Worm (Caenorhabditis elegans) whole organism, L1 larva: ENCODE results near the gene clec-224.

Experiments
- aly-2 ChIP-seq: fragments of 150-350 bp; optimal IDR thresholded peaks from 2 replicates; lab custom pipeline; 2014; ENCODE audit warnings: missing biosample characterization, missing genetic modification characterization
- ama-1 ChIP-seq: fragments of 150-350 bp; optimal IDR thresholded peaks from 2 replicates; lab custom pipeline; 2014
- blmp-1 ChIP-seq: fragments of 150-350 bp; optimal IDR thresholded peaks from 2 replicates; lab custom pipeline; 2014; ENCODE audit warnings: missing biosample characterization, missing genetic modification characterization
- ceh-63 ChIP-seq: fragments of 200-800 bp; sonication (Bioruptor generic); optimal IDR thresholded peaks from 2 replicates; lab custom pipeline; 2018; ENCODE audit warnings: mild to moderate bottlenecking, missing genetic modification characterization, missing compliant biosample characterization
- ceh-82 ChIP-seq, 3 experiments: fragments of 150-350 bp in 1 of 3; sonication (generic microtip) in 2 of 3; optimal IDR thresholded peaks; 2 replicates each; lab custom pipeline; 2014 to 2017; ENCODE audit warnings: missing biosample characterization in 3 of 3, missing genetic modification characterization in 3 of 3
- ceh-90 ChIP-seq: sonication (generic microtip); optimal IDR thresholded peaks from 2 replicates; lab custom pipeline; 2016; ENCODE audit warnings: missing genetic modification characterization, missing compliant biosample characterization
- dpl-1 ChIP-seq, 3 experiments: fragments of 150-350 bp in 2 of 3; sonication (generic microtip) in 1 of 3; optimal IDR thresholded peaks; 2 replicates each; lab custom pipeline; 2014 to 2017; ENCODE audit warnings: missing biosample characterization in 3 of 3, missing genetic modification characterization in 3 of 3, missing genetic modification reagents in 3 of 3
- efl-1 ChIP-seq, 4 experiments: fragments of 150-350 bp; optimal IDR thresholded peaks in 3 of 4; peaks in 1 of 4; 1 replicate in 1 of 4; 2 replicates in 3 of 4; lab custom pipeline; 2014; ENCODE audit warnings: missing biosample characterization in 2 of 4, missing genetic modification characterization in 2 of 4, missing genetic modification reagents in 2 of 4
- efl-3 ChIP-seq: fragments of 200-800 bp; sonication (Bioruptor generic); optimal IDR thresholded peaks from 2 replicates; lab custom pipeline; 2018; ENCODE audit warnings: mild to moderate bottlenecking, missing genetic modification characterization, missing compliant biosample characterization
- egl-13 ChIP-seq: sonication (generic microtip); optimal IDR thresholded peaks from 2 replicates; lab custom pipeline; 2016; ENCODE audit warnings: missing genotype, missing genetic modification reagents, missing genetic modification characterization, missing compliant biosample characterization
- fkh-4 ChIP-seq: sonication (generic microtip); optimal IDR thresholded peaks from 2 replicates; lab custom pipeline; 2016; ENCODE audit warnings: missing compliant biosample characterization, missing genetic modification characterization, borderline replicate concordance
- fkh-8 ChIP-seq: sonication (generic microtip); optimal IDR thresholded peaks from 2 replicates; lab custom pipeline; 2016; ENCODE audit warnings: mild to moderate bottlenecking, missing genetic modification characterization, missing compliant biosample characterization
- fos-1 ChIP-seq: fragments of 150-350 bp; optimal IDR thresholded peaks from 2 replicates; lab custom pipeline; 2014; ENCODE audit warnings: missing biosample characterization, missing genetic modification characterization
- grh-1 ChIP-seq: fragments of 200-800 bp; sonication (Bioruptor generic); IDR thresholded peaks from 2 replicates; pipeline ENCODE4 v1.3.6; 2022; ENCODE audit warnings: missing genetic modification reagents, missing genetic modification characterization, missing compliant biosample characterization
- hlh-17 ChIP-seq: fragments of 200-800 bp; sonication (Bioruptor generic); optimal IDR thresholded peaks from 2 replicates; lab custom pipeline; 2018; ENCODE audit warnings: missing genetic modification characterization, mild to moderate bottlenecking, missing compliant biosample characterization, moderate library complexity, borderline replicate concordance
- hpl-2 ChIP-seq: fragments of 150-350 bp; optimal IDR thresholded peaks from 2 replicates; lab custom pipeline; 2014; ENCODE audit warnings: missing biosample characterization, missing genetic modification reagents, missing genetic modification characterization
- lin-14 ChIP-seq: fragments of 200-800 bp; sonication (Bioruptor generic); optimal IDR thresholded peaks from 2 replicates; lab custom pipeline; 2018; ENCODE audit warnings: mild to moderate bottlenecking, missing genetic modification characterization, moderate library complexity, missing compliant biosample characterization
- lin-15B ChIP-seq: fragments of 150-350 bp; sonication (generic microtip); optimal IDR thresholded peaks from 3 replicates; lab custom pipeline; 2014; ENCODE audit warnings: missing biosample characterization, missing genetic modification characterization
- lin-35 ChIP-seq, 2 experiments: fragments of 150-350 bp; optimal IDR thresholded peaks; 2 replicates each; lab custom pipeline; 2014; ENCODE audit warnings: missing biosample characterization in 2 of 2, missing genetic modification characterization in 2 of 2, missing genetic modification reagents in 2 of 2
- lin-39 ChIP-seq: fragments of 150-350 bp; optimal IDR thresholded peaks from 2 replicates; lab custom pipeline; 2014; ENCODE audit warnings: missing biosample characterization, missing genetic modification reagents, missing genetic modification characterization
- lsy-2 ChIP-seq, 2 experiments: fragments of 150-350 bp; optimal IDR thresholded peaks; 2 replicates each; lab custom pipeline; 2014; ENCODE audit warnings: missing biosample characterization in 2 of 2, missing genetic modification characterization in 2 of 2
- mab-9 ChIP-seq: fragments of 200-800 bp; sonication (Bioruptor generic); IDR thresholded peaks from 2 replicates; pipeline ENCODE4 v1.3.6; 2022; ENCODE audit warnings: missing genetic modification reagents, missing genetic modification characterization, missing compliant biosample characterization
- mdl-1 ChIP-seq, 2 experiments: fragments of 150-350 bp; optimal IDR thresholded peaks; 2 replicates each; lab custom pipeline; 2014 to 2017; ENCODE audit warnings: missing biosample characterization in 2 of 2, missing genetic modification characterization in 2 of 2, inconsistent platforms in 1 of 2
- mef-2 ChIP-seq: fragments of 150-350 bp; optimal IDR thresholded peaks from 2 replicates; lab custom pipeline; 2014; ENCODE audit warnings: missing biosample characterization, missing genetic modification characterization
- mep-1 ChIP-seq: fragments of 150-350 bp; optimal IDR thresholded peaks from 2 replicates; lab custom pipeline; 2014; ENCODE audit warnings: missing biosample characterization, missing genetic modification characterization
- nhr-12 ChIP-seq: sonication (generic microtip); optimal IDR thresholded peaks from 2 replicates; lab custom pipeline; 2017; ENCODE audit warnings: missing biosample characterization, missing genetic modification characterization
- nhr-19 ChIP-seq: fragments of 200-800 bp; sonication (Bioruptor generic); conservative IDR thresholded peaks from 2 replicates; pipeline ENCODE4 v1.3.6; 2022; ENCODE audit warnings: missing genetic modification characterization, missing compliant biosample characterization
- nhr-20 ChIP-seq: sonication (generic microtip); optimal IDR thresholded peaks from 2 replicates; lab custom pipeline; 2016; ENCODE audit warnings: mild to moderate bottlenecking, missing genetic modification characterization, missing compliant biosample characterization
- nhr-28 ChIP-seq: fragments of 150-350 bp; optimal IDR thresholded peaks from 2 replicates; lab custom pipeline; 2014; ENCODE audit warnings: missing biosample characterization, missing genetic modification characterization
- nhr-71 ChIP-seq: sonication (generic microtip); optimal IDR thresholded peaks from 2 replicates; lab custom pipeline; 2016; ENCODE audit warnings: mild to moderate bottlenecking, missing genetic modification characterization, moderate library complexity, missing compliant biosample characterization
- nhr-85 ChIP-seq: sonication (generic microtip); peaks from one replicate; lab custom pipeline; 2016; ENCODE audit warnings: missing genetic modification characterization, inconsistent platforms, missing compliant biosample characterization
- nhr-90 ChIP-seq: sonication (generic microtip); optimal IDR thresholded peaks from 2 replicates; lab custom pipeline; 2016; ENCODE audit warnings: mild to moderate bottlenecking, missing genetic modification characterization, missing compliant biosample characterization; ENCODE audit not compliant: poor library complexity
- pax-3 ChIP-seq: fragments of 200-800 bp; sonication (Bioruptor generic); optimal IDR thresholded peaks from 2 replicates; lab custom pipeline; 2018; ENCODE audit warnings: mild to moderate bottlenecking, missing genetic modification characterization, moderate library complexity, missing compliant biosample characterization
- pqm-1 ChIP-seq: sonication (generic microtip); optimal IDR thresholded peaks from 3 replicates; lab custom pipeline; 2017; ENCODE audit warnings: missing biosample characterization, missing genetic modification characterization
- rnt-1 ChIP-seq: sonication (generic microtip); optimal IDR thresholded peaks from 2 replicates; lab custom pipeline; 2016; ENCODE audit warnings: mild to moderate bottlenecking, missing genetic modification characterization, moderate library complexity, missing compliant biosample characterization
- skn-1 ChIP-seq: fragments of 150-350 bp; optimal IDR thresholded peaks from 2 replicates; lab custom pipeline; 2014; ENCODE audit warnings: missing biosample characterization, missing genetic modification characterization
- snu-23 ChIP-seq: sonication (generic microtip); optimal IDR thresholded peaks from 2 replicates; lab custom pipeline; 2016; ENCODE audit warnings: missing genetic modification characterization, missing compliant biosample characterization
- sox-4 ChIP-seq: sonication (generic microtip); optimal IDR thresholded peaks from 2 replicates; lab custom pipeline; 2016; ENCODE audit warnings: missing genetic modification characterization, missing compliant biosample characterization
- tbx-2 ChIP-seq: sonication (generic microtip); optimal IDR thresholded peaks from 2 replicates; lab custom pipeline; 2016; ENCODE audit warnings: missing genetic modification characterization, missing compliant biosample characterization
- tlp-1 ChIP-seq: fragments of 150-350 bp; optimal IDR thresholded peaks from 2 replicates; lab custom pipeline; 2014; ENCODE audit warnings: missing biosample characterization, missing genetic modification characterization
- unc-130 ChIP-seq: fragments of 150-350 bp; optimal IDR thresholded peaks from 2 replicates; lab custom pipeline; 2017; ENCODE audit warnings: missing biosample characterization, missing genetic modification characterization, inconsistent platforms
- vab-15 ChIP-seq: sonication (generic microtip); optimal IDR thresholded peaks from 2 replicates; lab custom pipeline; 2017; ENCODE audit warnings: missing genotype, mild to moderate bottlenecking, missing genetic modification characterization, missing compliant biosample characterization
- zag-1 ChIP-seq: fragments of 150-350 bp; optimal IDR thresholded peaks from 2 replicates; lab custom pipeline; 2014; ENCODE audit warnings: missing biosample characterization, missing genetic modification characterization
- zip-4 ChIP-seq: fragments of 200-800 bp; sonication (Bioruptor generic); optimal IDR thresholded peaks from 2 replicates; lab custom pipeline; 2018; ENCODE audit warnings: mild to moderate bottlenecking, missing genetic modification characterization, moderate library complexity, missing compliant biosample characterization
- ztf-4 ChIP-seq: fragments of 150-350 bp; optimal IDR thresholded peaks from 2 replicates; lab custom pipeline; 2014; ENCODE audit warnings: missing biosample characterization, missing genetic modification characterization

Gene clec-224

ce11 chrV:12197748-12198147 lies 18.5 kb upstream of the clec-224 start:
- TF ChIP-seq pax-3 (tag; lab: Kevin White, UChicago): no peak
- TF ChIP-seq blmp-1 (tag; lab: Kevin White, UChicago): no peak
- no peak for TF ChIP-seq pqm-1 (tag; lab: Kevin White, UChicago)
- TF ChIP-seq fkh-8 (tag; lab: Kevin White, UChicago): no peak
- no peak for TF ChIP-seq fos-1
- TF ChIP-seq unc-130 (tag; lab: Kevin White, UChicago): no peak
- TF ChIP-seq nhr-19 (GFP tag; lab: Robert Waterston, UW): no peak
- TF ChIP-seq hpl-2: no peak
- no peak for TF ChIP-seq tlp-1 (tag; lab: Kevin White, UChicago)
- TF ChIP-seq lin-14 (GFP tag; lab: Kevin White, UChicago): no peak
- TF ChIP-seq rnt-1: no peak
- TF ChIP-seq ceh-82 (tag; optimal IDR thresholded peaks at IDR 0.05; lab: Kevin White, UChicago): no peak
- TF ChIP-seq nhr-12: no peak

ce11 chrV:12196659-12197058 lies 17.4 kb upstream of the clec-224 start:
- TF ChIP-seq lin-14 (GFP tag; lab: Kevin White, UChicago): peak; percentile 19
- TF ChIP-seq efl-1 (optimal IDR thresholded peaks at IDR 0.05; lab: Kevin White, UChicago): no peak
- peak in 1 of 2 experiments; percentile 56 for TF ChIP-seq efl-1 (GFP tag; optimal IDR thresholded peaks at IDR 0.05 in 1 of 2; lab: Kevin White, UChicago)
- TF ChIP-seq efl-3 (GFP tag; lab: Kevin White, UChicago): no peak

- no peak for TF ChIP-seq vab-15
- TF ChIP-seq efl-1 (optimal IDR thresholded peaks at IDR 0.05; lab: Kevin White, UChicago): no peak
- peak in 1 of 2 experiments; percentile 30 for TF ChIP-seq efl-1 (GFP tag; optimal IDR thresholded peaks at IDR 0.05 in 1 of 2; lab: Kevin White, UChicago)
Measured at ce11 chrV:12195845-12196244, 16.6 kb upstream of the clec-224 start, which contains the start of gene ZK836.3. Gene ZK836.3 (minus strand): TSS chrV:12195945.

- TF ChIP-seq lin-35 (GFP tag; optimal IDR thresholded peaks at IDR 0.05; lab: Kevin White, UChicago) (no peak), fkh-4 (no peak), hlh-17 (GFP tag; lab: Kevin White, UChicago) (no peak), nhr-85 (tag; lab: Kevin White, UChicago) (peak; percentile 77), mdl-1 (tag; optimal IDR thresholded peaks at IDR 0.05; lab: Kevin White, UChicago) (peak in 1 of 2 experiments; percentile 39), mep-1 (tag; lab: Kevin White, UChicago) (peak; percentile 47), pax-3 (tag; lab: Kevin White, UChicago) (no peak), lin-39 (tag; lab: Kevin White, UChicago) (no peak), ztf-4 (no peak), ceh-90 (tag; lab: Kevin White, UChicago) (no peak), snu-23 (GFP tag; lab: Kevin White, UChicago) (peak; percentile 48), nhr-28 (tag; lab: Kevin White, UChicago) (no peak), hpl-2 (no peak), tlp-1 (tag; lab: Kevin White, UChicago) (no peak), fos-1 (no peak), aly-2 (no peak), lin-15B (tag; lab: Kevin White, UChicago) (no peak), nhr-20 (peak; percentile 65), lsy-2 (tag; optimal IDR thresholded peaks at IDR 0.05; lab: Kevin White, UChicago) (peak; percentile 5 to 6), zip-4 (no peak), vab-15 (no peak), ceh-63 (GFP tag; lab: Kevin White, UChicago) (no peak), egl-13 (no peak), tbx-2 (tag; lab: Kevin White, UChicago) (no peak), skn-1 (tag; lab: Kevin White, UChicago) (no peak), nhr-71 (peak; percentile 39), mab-9 (GFP tag; lab: Robert Waterston, UW) (no peak), dpl-1 (GFP tag; optimal IDR thresholded peaks at IDR 0.05; lab: Kevin White, UChicago) (peak in 1 of 3 experiments; percentile 7), lin-14 (GFP tag; lab: Kevin White, UChicago) (peak; percentile 67), sox-4 (no peak), blmp-1 (tag; lab: Kevin White, UChicago) (peak; percentile 85), mef-2 (tag; lab: Kevin White, UChicago) (no peak), grh-1 (GFP tag; lab: Robert Waterston, UW) (no peak), nhr-90 (tag; lab: Kevin White, UChicago) (peak; percentile 16), zag-1 (tag; lab: Kevin White, UChicago) (no peak), ama-1 (lab: Kevin White, UChicago) (no peak)
Measured at ce11 chrV:12194275-12194674, 15.0 kb upstream of the clec-224 start, which contains the start of gene ogdh-2. Gene ogdh-2 (plus strand): TSS chrV:12194507.
